Fruit fly (Drosophila melanogaster) whole organism, wandering third instar larva: Measurements from ENCODE around the gene dlt.

ENCODE experiments used
- CG9705 ChIP-seq: fragments of 200-800 bp; sonication (Bioruptor generic); optimal IDR thresholded peaks from 2 replicates; lab custom pipeline; 2018; ENCODE audit warnings: missing biosample characterization, mild to moderate bottlenecking, missing genetic modification characterization
- Dfd ChIP-seq: fragments of >200 bp; optimal IDR thresholded peaks from 2 replicates; lab custom pipeline; 2017; ENCODE audit warnings: missing biosample characterization, missing genetic modification characterization
- Dif ChIP-seq: fragments of 200-275, 200-300 bp; sonication (Bioruptor generic); optimal IDR thresholded peaks from 2 replicates; lab custom pipeline; 2018; ENCODE audit warnings: missing biosample characterization, missing genetic modification characterization; ENCODE audit not compliant: partially characterized antibody
- GATAd ChIP-seq: sonication (Bioruptor generic); optimal IDR thresholded peaks from 2 replicates; lab custom pipeline; 2016; ENCODE audit warnings: missing biosample characterization, missing genetic modification characterization
- HLH106 ChIP-seq: fragments of 200-800 bp; optimal IDR thresholded peaks from 3 replicates; lab custom pipeline; 2019; ENCODE audit warnings: missing biosample characterization, mild to moderate bottlenecking, missing genetic modification characterization, moderate library complexity
- Hr78 ChIP-seq: fragments of >200 bp; optimal IDR thresholded peaks from 2 replicates; lab custom pipeline; 2017; ENCODE audit warnings: missing biosample characterization, missing genetic modification characterization
- Hr83 ChIP-seq: fragments of 200-300 bp; sonication (Bioruptor generic); optimal IDR thresholded peaks from 2 replicates; lab custom pipeline; 2016; ENCODE audit warnings: missing biosample characterization, mild to moderate bottlenecking, missing genetic modification characterization, moderate library complexity; ENCODE audit not compliant: poor library complexity, severe bottlenecking
- Mio ChIP-seq: sonication (Bioruptor generic); optimal IDR thresholded peaks from 2 replicates; lab custom pipeline; 2016; ENCODE audit warnings: missing biosample characterization, missing genetic modification characterization
- h ChIP-seq: fragments of 200-800 bp; sonication (Bioruptor generic); optimal IDR thresholded peaks from 3 replicates; lab custom pipeline; 2016; ENCODE audit warnings: missing biosample characterization, mild to moderate bottlenecking, missing genetic modification characterization
- pan ChIP-seq: fragments of >200 bp; optimal IDR thresholded peaks from 2 replicates; lab custom pipeline; 2017
- usp ChIP-seq: fragments of >200 bp; optimal IDR thresholded peaks from 2 replicates; lab custom pipeline; 2017; ENCODE audit warnings: missing biosample characterization, missing genetic modification characterization
- woc ChIP-seq: sonication (Bioruptor generic); optimal IDR thresholded peaks from 2 replicates; lab custom pipeline; 2016; ENCODE audit warnings: missing biosample characterization, mild to moderate bottlenecking, missing genetic modification characterization

dm6 chr3L:1797005-1797404, 1.9 kb upstream of the dlt start, which contains the start of gene CG12020:
- no peak for TF ChIP-seq Mio (GFP tag; lab: Kevin White, UChicago)
- TF ChIP-seq Hr78 (GFP tag; lab: Kevin White, UChicago) = no peak
- TF ChIP-seq h (GFP tag; lab: Kevin White, UChicago) = no peak
- TF ChIP-seq pan (lab: Kevin White, UChicago) = no peak
- TF ChIP-seq GATAd = no peak
- no peak for TF ChIP-seq usp (GFP tag; lab: Kevin White, UChicago)
- no peak for TF ChIP-seq HLH106 (tag; lab: Kevin White, UChicago)
- TF ChIP-seq Dfd = no peak
- TF ChIP-seq woc (GFP tag; lab: Kevin White, UChicago) = no peak
- TF ChIP-seq Hr83 (GFP tag; lab: Kevin White, UChicago) = no peak
- TF ChIP-seq CG9705 (GFP tag; lab: Kevin White, UChicago) = no peak
- TF ChIP-seq Dif = no peak
